Worm (Caenorhabditis elegans): ENCODE measurements around the gene T26C12.1.
A peak's percentile ranks its signal among the peaks of the same experiment; 100 is the strongest.

T26C12.1 gene

DNA sequence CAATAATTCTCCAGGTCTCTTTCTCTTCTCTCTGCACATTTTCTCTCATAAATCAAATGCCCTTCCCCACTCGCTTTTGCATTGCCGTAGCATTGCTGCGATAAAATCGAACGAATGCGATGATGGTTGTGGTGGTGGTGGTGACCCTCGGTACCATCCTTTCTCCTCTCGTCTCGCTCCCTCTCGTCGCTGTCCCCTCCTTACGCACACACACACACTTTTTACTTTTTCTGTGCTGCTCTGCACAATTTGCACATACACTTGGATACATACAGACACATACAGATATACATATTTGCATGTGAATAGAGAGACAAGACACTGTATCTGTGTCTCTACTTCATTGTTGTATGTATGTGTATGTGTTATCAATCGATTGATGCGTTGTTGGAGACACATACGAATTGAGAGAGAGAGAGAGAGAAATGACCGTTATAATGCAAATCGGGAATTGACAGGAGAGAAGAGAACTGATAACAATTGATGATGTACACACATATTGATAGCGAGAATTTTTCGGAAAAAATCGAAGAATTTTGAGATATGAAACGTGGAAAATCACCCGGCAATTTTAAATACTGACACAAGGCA lies 31.1 kb upstream of the T26C12.1 start (continued):
- TF ChIP-seq dox-1 (GFP tag; IDR thresholded peaks at IDR 0.05) (peak; percentile 75), madf-3 (GFP tag; IDR thresholded peaks at IDR 0.05) (no peak), K12H6.12 (tag; optimal IDR thresholded peaks at IDR 0.05) (peak; percentile 2), hmg-1.2 (GFP tag; IDR thresholded peaks at IDR 0.05) (peak; percentile 52), lsy-27 (tag; optimal IDR thresholded peaks at IDR 0.05; ENCODE audit: borderline replicate concordance, insufficient read depth) (no peak), Y67H2A.10 (GFP tag; conservative IDR thresholded peaks at IDR 0.05) (no peak), egl-18 (GFP tag; IDR thresholded peaks at IDR 0.05) (no peak), atf-7 (tag; optimal IDR thresholded peaks at IDR 0.05) (peak; percentile 82), ceh-58 (GFP tag; IDR thresholded peaks at IDR 0.05) (no peak), let-607 (tag; optimal IDR thresholded peaks at IDR 0.05) (peak; percentile 83 to 87), akir-1 (GFP tag; optimal IDR thresholded peaks at IDR 0.05) (no peak), ztf-3 (GFP tag; optimal IDR thresholded peaks at IDR 0.05) (no peak), B0336.3 (GFP tag; IDR thresholded peaks at IDR 0.05) (peak; percentile 53; the same call in 1 of the 2 replicates), nhr-80 (tag; optimal IDR thresholded peaks at IDR 0.05) (peak; percentile 98), rec-8 (tag; optimal IDR thresholded peaks at IDR 0.05) (no peak), bed-1 (GFP tag; IDR thresholded peaks at IDR 0.05) (no peak), egrh-3 (GFP tag; IDR thresholded peaks at IDR 0.05) (no peak), zim-3 (tag; optimal IDR thresholded peaks at IDR 0.05) (no peak), F33H1.4 (GFP tag; IDR thresholded peaks at IDR 0.05) (no peak), chd-7 (tag; optimal IDR thresholded peaks at IDR 0.05) (peak; percentile 48), ets-4 (GFP tag; optimal IDR thresholded peaks at IDR 0.05) (peak; percentile 77), tlf-1 (GFP tag; optimal IDR thresholded peaks at IDR 0.05) (no peak), tbx-9 (tag; optimal IDR thresholded peaks at IDR 0.05; ENCODE audit: borderline replicate concordance) (no peak), attf-6 (GFP tag; IDR thresholded peaks at IDR 0.05) (no peak), unc-62 (GFP tag; optimal IDR thresholded peaks at IDR 0.05) (peak; percentile 61), attf-3 (GFP tag; conservative IDR thresholded peaks at IDR 0.05) (no peak), zfh-2 (GFP tag; conservative IDR thresholded peaks at IDR 0.05) (peak; percentile 54; the same call in 1 of the 2 replicates), rcor-1 (GFP tag; IDR thresholded peaks at IDR 0.05) (no peak), egl-44 (GFP tag; IDR thresholded peaks at IDR 0.05) (no peak), lir-1 (GFP tag; conservative IDR thresholded peaks at IDR 0.05) (peak; percentile 5; the same call in 1 of the 2 replicates), cebp-1 (GFP tag; IDR thresholded peaks at IDR 0.05) (no peak), cebp-1 (tag; optimal IDR thresholded peaks at IDR 0.05) (peak; percentile 60), aptf-3 (GFP tag; IDR thresholded peaks at IDR 0.05) (no peak), B0261.1 (tag; optimal IDR thresholded peaks at IDR 0.05) (no peak), ZK185.1 (tag; optimal IDR thresholded peaks at IDR 0.05; ENCODE audit: poor library complexity, severe bottlenecking) (no peak), ceh-91 (GFP tag; IDR thresholded peaks at IDR 0.05) (no peak)

DNA sequence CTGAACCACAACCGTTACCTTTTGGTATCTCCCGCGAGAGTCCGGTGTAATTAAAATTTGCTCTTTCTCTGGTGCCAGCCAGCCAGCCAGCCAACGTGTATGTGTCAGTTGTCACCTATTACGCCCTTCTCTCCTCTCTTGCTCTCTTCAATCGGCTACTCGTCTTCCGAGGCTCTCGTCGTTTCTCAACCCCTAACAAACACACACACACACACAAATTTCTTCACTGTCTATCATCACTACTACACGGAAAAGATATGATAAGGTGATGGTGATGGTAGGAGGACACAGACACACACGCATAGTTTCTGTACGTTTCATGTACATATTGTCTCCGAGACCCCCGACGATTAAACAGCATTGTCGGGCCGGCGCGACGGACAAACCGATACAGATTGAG lies 27.1 kb upstream of the T26C12.1 start:
- no peak for TF ChIP-seq dpff-1 (tag; optimal IDR thresholded peaks at IDR 0.05)
- TF ChIP-seq let-607 (tag; optimal IDR thresholded peaks at IDR 0.05), result peak; percentile 20 to 76
- TF ChIP-seq ets-4 (GFP tag; optimal IDR thresholded peaks at IDR 0.05), result peak; percentile 29
- TF ChIP-seq bed-2 (GFP tag; IDR thresholded peaks at IDR 0.05), result no peak
- no peak for TF ChIP-seq cebp-1 (GFP tag; IDR thresholded peaks at IDR 0.05)
- peak; percentile 17 for TF ChIP-seq cebp-1 (tag; optimal IDR thresholded peaks at IDR 0.05)
- peak; percentile 85 for TF ChIP-seq nhr-80 (tag; optimal IDR thresholded peaks at IDR 0.05)
- 0 out of 2 replicates have a peak, but pooled peaks have one; percentile 12 for TF ChIP-seq zfh-2 (GFP tag; conservative IDR thresholded peaks at IDR 0.05)
- peak; percentile 6 for TF ChIP-seq attf-5 (GFP tag; optimal IDR thresholded peaks at IDR 0.05)
